Fruit fly (Drosophila melanogaster): ENCODE results near the gene vas.

- TF ChIP-seq pan (optimal IDR thresholded peaks at IDR 0.05) (no peak), N (GFP tag; optimal IDR thresholded peaks at IDR 0.05) (no peak), lola (GFP tag; optimal IDR thresholded peaks at IDR 0.05) (no peak), Vsx2 (GFP tag; optimal IDR thresholded peaks at IDR 0.05; ENCODE audit: partially characterized antibody) (no peak), usp (GFP tag; optimal IDR thresholded peaks at IDR 0.05) (no peak), fru (GFP tag; optimal IDR thresholded peaks at IDR 0.05) (no peak), Hr83 (GFP tag; optimal IDR thresholded peaks at IDR 0.05; ENCODE audit: poor library complexity, severe bottlenecking) (no peak), br (GFP tag; optimal IDR thresholded peaks at IDR 0.05) (no peak), CG9705 (GFP tag; optimal IDR thresholded peaks at IDR 0.05) (no peak), Jra (GFP tag; optimal IDR thresholded peaks at IDR 0.05) (no peak), Mio (GFP tag; optimal IDR thresholded peaks at IDR 0.05) (no peak), OdsH (GFP tag; optimal IDR thresholded peaks at IDR 0.05) (no peak)
These were observed 44.6 kb downstream of the vas start for dm6 chr2L:15106100-15106499.
